Fruit fly (Drosophila melanogaster): Measurements from ENCODE around the gene foxo.

foxo gene

dm6 chr3R:14053037-14053808, 3.5 kb upstream of the foxo start:
- TF ChIP-seq insv (optimal IDR thresholded peaks at IDR 0.05): no peak
- no peak for TF ChIP-seq h (optimal IDR thresholded peaks at IDR 0.05)
- no peak for TF ChIP-seq ttk (optimal IDR thresholded peaks at IDR 0.05)

DNA sequence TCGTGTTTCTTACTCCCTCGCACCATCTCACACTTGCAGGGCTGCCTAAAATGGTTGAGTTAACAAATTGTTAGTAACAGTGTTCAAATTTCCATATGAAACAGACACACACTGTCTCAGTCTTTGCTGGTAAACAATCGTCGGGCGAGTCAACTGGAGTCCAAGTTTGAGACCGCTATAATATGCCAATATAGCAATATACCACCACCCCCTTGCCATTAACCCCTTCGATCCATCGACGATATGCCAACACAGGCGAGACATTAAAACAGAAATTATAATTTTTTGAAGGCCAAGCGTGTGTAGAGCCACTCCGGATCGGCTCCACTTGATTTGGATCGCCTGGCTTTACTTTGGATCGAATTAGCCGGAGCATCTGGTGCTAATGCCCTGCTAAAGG, 2.6 kb upstream of the foxo start:
- no peak for TF ChIP-seq h (optimal IDR thresholded peaks at IDR 0.05)
- TF ChIP-seq Myc (optimal IDR thresholded peaks at IDR 0.05): no peak
- no peak for TF ChIP-seq Sin3A (optimal IDR thresholded peaks at IDR 0.05)
- no peak for TF ChIP-seq psq (optimal IDR thresholded peaks at IDR 0.05)
- TF ChIP-seq ttk (optimal IDR thresholded peaks at IDR 0.05): no peak
- no peak for TF ChIP-seq insv (optimal IDR thresholded peaks at IDR 0.05)

DNA sequence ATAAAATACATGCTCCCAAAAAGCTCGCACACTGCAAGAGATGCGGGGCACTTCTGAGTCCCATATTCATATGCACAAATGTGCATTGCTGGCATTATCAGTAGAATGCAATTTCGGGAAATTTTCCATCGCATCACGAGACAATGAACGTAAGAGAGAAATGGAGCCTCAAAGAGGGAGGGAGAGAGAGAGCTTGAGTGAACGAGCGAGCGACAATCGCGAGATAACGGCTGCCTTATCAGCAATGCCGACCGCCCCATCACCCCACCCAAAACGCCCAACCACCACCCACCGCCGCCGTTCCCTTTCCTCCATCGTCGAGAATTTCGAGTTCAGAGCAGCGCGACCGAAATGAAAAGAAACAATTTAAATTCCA, 813 bp upstream of the foxo start:
- TF ChIP-seq h (optimal IDR thresholded peaks at IDR 0.05): no peak
- no peak for TF ChIP-seq Sin3A (optimal IDR thresholded peaks at IDR 0.05)
- TF ChIP-seq psq (optimal IDR thresholded peaks at IDR 0.05): no peak
- TF ChIP-seq Myc (optimal IDR thresholded peaks at IDR 0.05): no peak
- no peak for TF ChIP-seq ttk (optimal IDR thresholded peaks at IDR 0.05)
- no peak for TF ChIP-seq insv (optimal IDR thresholded peaks at IDR 0.05)

- TF ChIP-seq h (optimal IDR thresholded peaks at IDR 0.05): no peak
- TF ChIP-seq insv (optimal IDR thresholded peaks at IDR 0.05): no peak
- no peak for TF ChIP-seq Myc (optimal IDR thresholded peaks at IDR 0.05)
- TF ChIP-seq Sin3A (optimal IDR thresholded peaks at IDR 0.05): no peak
- no peak for TF ChIP-seq psq (optimal IDR thresholded peaks at IDR 0.05)
- no peak for TF ChIP-seq ttk (optimal IDR thresholded peaks at IDR 0.05)
Measured at dm6 chr3R:14057132-14057855, 549 bp downstream of the foxo start.

dm6 chr3R:14058531-14059431, 2.0 kb downstream of the foxo start:
- no peak for TF ChIP-seq psq (optimal IDR thresholded peaks at IDR 0.05)
- no peak for TF ChIP-seq ttk (optimal IDR thresholded peaks at IDR 0.05)
- TF ChIP-seq Sin3A (optimal IDR thresholded peaks at IDR 0.05): no peak
- TF ChIP-seq Myc (optimal IDR thresholded peaks at IDR 0.05): no peak
- no peak for TF ChIP-seq h (optimal IDR thresholded peaks at IDR 0.05)
- no peak for TF ChIP-seq insv (optimal IDR thresholded peaks at IDR 0.05)

dm6 chr3R:14059703-14060300, 3.1 kb downstream of the foxo start:
- TF ChIP-seq Sin3A (optimal IDR thresholded peaks at IDR 0.05) (no peak), h (optimal IDR thresholded peaks at IDR 0.05) (no peak), Myc (optimal IDR thresholded peaks at IDR 0.05) (no peak), psq (optimal IDR thresholded peaks at IDR 0.05) (no peak), ttk (optimal IDR thresholded peaks at IDR 0.05) (no peak), insv (optimal IDR thresholded peaks at IDR 0.05) (no peak)

DNA sequence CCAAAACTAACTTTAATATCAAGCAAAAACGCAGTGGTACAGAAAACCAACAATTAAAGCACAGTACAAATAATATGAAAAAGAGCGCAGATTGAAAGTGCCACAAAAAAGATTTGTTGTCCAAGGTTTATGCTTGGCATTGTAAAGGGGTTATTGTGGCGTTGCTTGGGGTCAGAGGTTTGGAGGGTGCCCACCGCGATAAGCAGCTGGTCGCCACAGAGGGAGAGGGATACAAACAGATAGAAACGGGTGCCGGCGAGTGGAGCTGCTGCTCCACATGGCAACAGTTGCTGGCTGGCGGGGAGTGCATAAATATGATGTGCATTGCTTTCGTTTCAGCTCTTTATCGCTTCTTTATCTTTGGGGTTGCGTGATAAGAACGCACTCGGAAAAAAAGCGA, 3.7 kb downstream of the foxo start:
- TF ChIP-seq Sin3A (optimal IDR thresholded peaks at IDR 0.05) (no peak), insv (optimal IDR thresholded peaks at IDR 0.05) (no peak), Myc (optimal IDR thresholded peaks at IDR 0.05) (no peak)

- no peak for TF ChIP-seq h (optimal IDR thresholded peaks at IDR 0.05)
- TF ChIP-seq ttk (optimal IDR thresholded peaks at IDR 0.05): no peak
- no peak for TF ChIP-seq Sin3A (optimal IDR thresholded peaks at IDR 0.05)
- no peak for TF ChIP-seq insv (optimal IDR thresholded peaks at IDR 0.05)
- TF ChIP-seq Myc (optimal IDR thresholded peaks at IDR 0.05): no peak
- TF ChIP-seq psq (optimal IDR thresholded peaks at IDR 0.05): no peak
Measured at dm6 chr3R:14061049-14061987, 4.6 kb downstream of the foxo start.

DNA sequence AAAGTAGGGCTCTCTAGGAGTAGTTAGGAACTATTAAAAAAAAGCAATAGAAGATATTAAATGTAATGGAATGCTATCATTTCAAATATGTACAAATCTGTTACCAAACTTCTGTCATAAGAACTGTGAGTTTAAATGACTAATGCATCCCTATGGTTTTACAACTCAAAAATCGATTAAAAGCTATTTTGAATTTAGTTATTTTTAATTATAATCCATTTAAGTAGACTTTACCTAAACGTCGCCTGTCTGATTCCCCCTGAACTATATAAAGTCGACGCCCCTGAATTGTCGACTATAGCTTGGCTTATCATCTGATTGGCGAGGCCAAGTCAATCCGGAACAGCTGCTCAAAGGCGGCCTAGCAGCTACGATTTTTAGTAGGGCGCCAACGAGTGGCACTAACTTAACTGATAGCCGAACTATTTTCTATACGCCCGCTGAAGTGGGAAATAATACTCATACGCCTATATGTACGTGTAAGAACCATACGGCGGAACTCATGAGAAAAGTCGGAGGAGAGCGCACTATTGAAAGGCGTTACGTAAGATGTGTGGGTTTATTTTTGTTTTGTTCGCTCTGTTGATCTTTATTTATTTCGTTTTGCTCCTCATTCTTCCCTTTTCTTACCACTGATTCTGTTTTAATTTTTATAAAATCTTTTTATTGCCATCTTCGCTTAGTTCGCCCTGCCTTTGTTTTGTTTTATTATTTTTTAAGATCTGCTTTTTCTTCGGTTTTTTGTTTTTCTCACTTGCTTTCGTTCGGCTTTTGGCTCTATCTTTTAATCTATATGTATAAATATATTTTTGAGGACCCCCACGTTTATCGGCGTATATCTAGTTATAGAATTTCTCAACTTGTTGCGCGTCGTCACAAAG, 5.5 kb downstream of the foxo start:
- TF ChIP-seq h (optimal IDR thresholded peaks at IDR 0.05): no peak
- no peak for TF ChIP-seq Myc (optimal IDR thresholded peaks at IDR 0.05)
- TF ChIP-seq insv (optimal IDR thresholded peaks at IDR 0.05): no peak
- no peak for TF ChIP-seq ttk (optimal IDR thresholded peaks at IDR 0.05)
- no peak for TF ChIP-seq psq (optimal IDR thresholded peaks at IDR 0.05)
- TF ChIP-seq Sin3A (optimal IDR thresholded peaks at IDR 0.05): no peak

Data from Kc167 (cell line).